Fruit fly (Drosophila melanogaster) whole organism, embryonic: ENCODE results near the gene CG13247.

Experiments
- C15 ChIP-seq: fragments of 200-800 bp; sonication (Bioruptor generic); IDR thresholded peaks from 3 replicates; pipeline ENCODE4 v1.3.6; 2022; ENCODE audit warnings: missing biosample characterization, missing genetic modification characterization
- CG10431 ChIP-seq: fragments of 200-800 bp; sonication (Bioruptor generic); optimal IDR thresholded peaks from 3 replicates; lab custom pipeline; 2018; ENCODE audit warnings: missing biosample characterization, mild to moderate bottlenecking, missing genetic modification characterization
- CG11093 ChIP-seq: fragments of 200-800 bp; sonication (Bioruptor generic); IDR thresholded peaks from 3 replicates; pipeline ENCODE4 v1.3.6; 2022; ENCODE audit warnings: missing biosample characterization, missing genetic modification characterization
- CG12155 ChIP-seq: fragments of 200-800 bp; sonication (Bioruptor generic); optimal IDR thresholded peaks from 3 replicates; lab custom pipeline; 2016; ENCODE audit warnings: missing biosample characterization, missing genetic modification characterization
- CG12769 ChIP-seq: fragments of 200-800 bp; sonication (Bioruptor generic); optimal IDR thresholded peaks from 2 replicates; lab custom pipeline; 2019; ENCODE audit warnings: missing biosample characterization, mild to moderate bottlenecking, missing genetic modification characterization, moderate library complexity
- CG13424 ChIP-seq: fragments of 200-800 bp; sonication (Bioruptor generic); optimal IDR thresholded peaks from 2 replicates; lab custom pipeline; 2019; ENCODE audit warnings: missing biosample characterization, mild to moderate bottlenecking, missing genetic modification characterization, moderate library complexity
- CG15073 ChIP-seq: fragments of 200-800 bp; sonication (Bioruptor generic); optimal IDR thresholded peaks from 2 replicates; lab custom pipeline; 2016; ENCODE audit warnings: missing biosample characterization, missing genetic modification characterization
- CG15514 ChIP-seq: fragments of 200-800 bp; sonication (Bioruptor generic); optimal IDR thresholded peaks from 3 replicates; lab custom pipeline; 2017; ENCODE audit warnings: missing biosample characterization, missing genetic modification characterization, mild to moderate bottlenecking, moderate library complexity, missing genetic modification reagents
- CG15601 ChIP-seq: fragments of 200-800 bp; sonication (Bioruptor generic); optimal IDR thresholded peaks from 3 replicates; lab custom pipeline; 2019; ENCODE audit warnings: missing biosample characterization, mild to moderate bottlenecking, missing genetic modification characterization, moderate library complexity
- CG2116 ChIP-seq: fragments of 200-800 bp; sonication (Bioruptor generic); optimal IDR thresholded peaks from 3 replicates; lab custom pipeline; 2018; ENCODE audit warnings: missing biosample characterization, mild to moderate bottlenecking, missing genetic modification characterization
- CG2120 ChIP-seq: fragments of 200-800 bp; sonication (Bioruptor generic); optimal IDR thresholded peaks from 3 replicates; lab custom pipeline; 2016; ENCODE audit warnings: missing biosample characterization, missing genetic modification characterization
- CG3163 ChIP-seq: fragments of 200-800 bp; sonication (Bioruptor generic); optimal IDR thresholded peaks from 3 replicates; lab custom pipeline; 2016; ENCODE audit warnings: missing biosample characterization, missing genetic modification characterization
- CG34422 ChIP-seq: fragments of 200-800 bp; sonication (Bioruptor generic); IDR thresholded peaks from 3 replicates; pipeline ENCODE4 v1.3.6; 2022; ENCODE audit warnings: missing biosample characterization, missing genetic modification characterization
- CG3726 ChIP-seq: fragments of 200-800 bp; sonication (Bioruptor generic); IDR thresholded peaks from 3 replicates; pipeline ENCODE4, ENCODE4 v1.3.6; 2022; ENCODE audit warnings: missing biosample characterization, missing genetic modification characterization
- CG4360 ChIP-seq: fragments of 200-800 bp; sonication (Bioruptor generic); IDR thresholded peaks from 2 replicates; pipeline ENCODE4 v1.3.6; 2022; ENCODE audit warnings: missing biosample characterization, missing genetic modification characterization
- CG4617 ChIP-seq: fragments of 200-800 bp; sonication (Bioruptor generic); optimal IDR thresholded peaks from 3 replicates; lab custom pipeline; 2016; ENCODE audit warnings: missing biosample characterization, missing genetic modification characterization, borderline replicate concordance
- CG5245 ChIP-seq: fragments of 200-800 bp; sonication (Bioruptor generic); optimal IDR thresholded peaks from 3 replicates; lab custom pipeline; 2016; ENCODE audit warnings: missing biosample characterization, missing genetic modification characterization
- CG6813 ChIP-seq: fragments of 200-800 bp; sonication (Bioruptor generic); optimal IDR thresholded peaks from 2 replicates; lab custom pipeline; 2017; ENCODE audit warnings: missing biosample characterization, missing genetic modification characterization, mild to moderate bottlenecking, moderate library complexity, missing genetic modification reagents
- CHES-1-like ChIP-seq: fragments of 200-800 bp; sonication (Bioruptor generic); optimal IDR thresholded peaks from 2 replicates; lab custom pipeline; 2016; ENCODE audit warnings: missing biosample characterization, missing genetic modification characterization
- Camta ChIP-seq: fragments of 200-800 bp; sonication (Bioruptor generic); optimal IDR thresholded peaks from 2 replicates; lab custom pipeline; 2016; ENCODE audit warnings: missing biosample characterization, missing genetic modification characterization
- CkIIα-i1 ChIP-seq: fragments of 200-800 bp; sonication (Bioruptor generic); IDR thresholded peaks from 2 replicates; pipeline ENCODE4 v1.3.6; 2022; ENCODE audit warnings: missing biosample characterization, missing genetic modification characterization
- CrebB ChIP-seq: fragments of 200-800 bp; sonication (Bioruptor generic); optimal IDR thresholded peaks from 3 replicates; lab custom pipeline; 2018; ENCODE audit warnings: missing biosample characterization, mild to moderate bottlenecking, missing genetic modification characterization
- D19B ChIP-seq: fragments of 200-800 bp; sonication (Bioruptor generic); optimal IDR thresholded peaks from 2 replicates; lab custom pipeline; 2017; ENCODE audit warnings: missing biosample characterization, mild to moderate bottlenecking, missing genetic modification characterization
- Dip3 ChIP-seq: fragments of 200-800 bp; sonication (Bioruptor generic); optimal IDR thresholded peaks from 3 replicates; lab custom pipeline; 2016; ENCODE audit warnings: missing biosample characterization, missing genetic modification characterization
- Dll ChIP-seq: fragments of 200-800 bp; sonication (Bioruptor generic); IDR thresholded peaks from 4 replicates; pipeline ENCODE4 v1.3.6; 2022; ENCODE audit warnings: missing biosample characterization, missing genetic modification characterization; ENCODE audit not compliant: partially characterized antibody
- Doc2 ChIP-seq: fragments of 200-800 bp; sonication (Bioruptor generic); IDR thresholded peaks from 2 replicates; pipeline ENCODE4 v1.3.6; 2022; ENCODE audit warnings: missing biosample characterization, missing genetic modification characterization
- Doc3 ChIP-seq: fragments of 200-800 bp; sonication (Bioruptor generic); IDR thresholded peaks from 3 replicates; pipeline ENCODE4 v1.3.6; 2022; ENCODE audit warnings: missing biosample characterization, missing genetic modification characterization; ENCODE audit not compliant: partially characterized antibody
- Elba2 ChIP-seq: fragments of 200-800 bp; sonication (Bioruptor generic); optimal IDR thresholded peaks from 3 replicates; lab custom pipeline; 2016; ENCODE audit warnings: missing biosample characterization, missing genetic modification characterization
- Ets97D ChIP-seq: fragments of 200-800 bp; sonication (Bioruptor generic); optimal IDR thresholded peaks from 3 replicates; lab custom pipeline; 2016; ENCODE audit warnings: missing biosample characterization, missing genetic modification characterization
- Gug ChIP-seq: fragments of 200-800 bp; sonication (Bioruptor generic); IDR thresholded peaks from 4 replicates; pipeline ENCODE4 v1.3.6; 2022; ENCODE audit warnings: missing biosample characterization, missing genetic modification characterization
- HLHmδ ChIP-seq: fragments of 200-800 bp; sonication (Bioruptor generic); optimal IDR thresholded peaks from 2 replicates; lab custom pipeline; 2018; ENCODE audit warnings: missing biosample characterization, mild to moderate bottlenecking, missing genetic modification characterization, moderate library complexity
- HmgD ChIP-seq: fragments of 200-800 bp; sonication (Bioruptor generic); optimal IDR thresholded peaks from 3 replicates; lab custom pipeline; 2016; ENCODE audit warnings: missing biosample characterization, missing genetic modification characterization
- Sin3A ChIP-seq: fragments of >200 bp; optimal IDR thresholded peaks from 2 replicates; lab custom pipeline; 2018
- TFAM ChIP-seq: fragments of 200-800 bp; sonication (Bioruptor generic); optimal IDR thresholded peaks from 2 replicates; lab custom pipeline; 2017; ENCODE audit warnings: missing biosample characterization, missing genetic modification characterization, inconsistent platforms
- Taf1 ChIP-seq: fragments of 200-800 bp; sonication (Bioruptor generic); IDR thresholded peaks from 2 replicates; pipeline ENCODE4 v1.3.6; 2022; ENCODE audit warnings: missing biosample characterization, missing genetic modification characterization
- br ChIP-seq: fragments of >200 bp; optimal IDR thresholded peaks from 2 replicates; lab custom pipeline; 2017
- crol ChIP-seq: fragments of 200-800 bp; sonication (Bioruptor generic); IDR thresholded peaks from 2 replicates; pipeline ENCODE4 v1.3.6; 2022; ENCODE audit warnings: missing biosample characterization, missing genetic modification characterization
- dan ChIP-seq: fragments of 200-800 bp; sonication (Bioruptor generic); IDR thresholded peaks from 2 replicates; pipeline ENCODE4 v1.3.6; 2022; ENCODE audit warnings: missing biosample characterization, missing genetic modification characterization
- grau ChIP-seq: fragments of 200-800 bp; optimal IDR thresholded peaks from 3 replicates; lab custom pipeline; 2019; ENCODE audit warnings: missing biosample characterization, mild to moderate bottlenecking, missing genetic modification characterization, moderate library complexity
- grn ChIP-seq: fragments of 200-800 bp; sonication (Bioruptor generic); optimal IDR thresholded peaks from 3 replicates; lab custom pipeline; 2017; ENCODE audit warnings: missing biosample characterization, missing genetic modification characterization
- hkb ChIP-seq, 2 experiments: fragments of 200-800 bp in 1 of 2; fragments of >200 bp in 1 of 2; sonication (Bioruptor generic) in 1 of 2; IDR thresholded peaks in 1 of 2; optimal IDR thresholded peaks in 1 of 2; 2 replicates each; pipeline versions ENCODE4 v1.3.6 to Lab custom; 2017 to 2022; ENCODE audit warnings: missing biosample characterization in 1 of 2, missing genetic modification characterization in 1 of 2
- inv ChIP-seq: fragments of 200-800 bp; sonication (Bioruptor generic); IDR thresholded peaks from 2 replicates; pipeline ENCODE4 v1.3.6; 2022; ENCODE audit warnings: missing biosample characterization, missing genetic modification characterization; ENCODE audit not compliant: partially characterized antibody
- jumu ChIP-seq: fragments of 200-800 bp; sonication (Bioruptor generic); optimal IDR thresholded peaks from 3 replicates; lab custom pipeline; 2016; ENCODE audit warnings: missing biosample characterization, missing genetic modification characterization
- kay ChIP-seq: fragments of 200-800 bp; sonication (Bioruptor generic); optimal IDR thresholded peaks from 2 replicates; lab custom pipeline; 2016; ENCODE audit warnings: missing biosample characterization, missing genetic modification characterization
- lov ChIP-seq, 2 experiments: fragments of 200-800 bp in 1 of 2; fragments of >200 bp in 1 of 2; sonication (Bioruptor generic) in 1 of 2; IDR thresholded peaks in 1 of 2; optimal IDR thresholded peaks in 1 of 2; 2 replicates in 1 of 2; 3 replicates in 1 of 2; pipeline versions ENCODE4 v1.3.6 to Lab custom; 2017 to 2022; ENCODE audit warnings: missing biosample characterization in 1 of 2, missing genetic modification characterization in 1 of 2
- mam ChIP-seq: fragments of 200-800 bp; sonication (Bioruptor generic); optimal IDR thresholded peaks from 3 replicates; lab custom pipeline; 2016; ENCODE audit warnings: missing biosample characterization, missing genetic modification characterization
- mirr ChIP-seq: fragments of 200-800 bp; sonication (Bioruptor generic); optimal IDR thresholded peaks from 3 replicates; lab custom pipeline; 2018; ENCODE audit warnings: missing biosample characterization, mild to moderate bottlenecking, missing genetic modification characterization
- salm ChIP-seq: fragments of 200-800 bp; sonication (Bioruptor generic); optimal IDR thresholded peaks from 2 replicates; lab custom pipeline; 2018; ENCODE audit warnings: missing biosample characterization, mild to moderate bottlenecking, missing genetic modification characterization
- ssp ChIP-seq: fragments of 200-800 bp; sonication (Bioruptor generic); IDR thresholded peaks from 2 replicates; pipeline ENCODE4 v1.3.6; 2022; ENCODE audit warnings: missing biosample characterization, missing genetic modification characterization
- stc ChIP-seq: fragments of 200-800 bp; sonication (Bioruptor generic); IDR thresholded peaks from 2 replicates; pipeline ENCODE4 v1.3.6; 2022; ENCODE audit warnings: missing biosample characterization, missing genetic modification characterization
- vfl ChIP-seq: fragments of 200-800 bp; sonication (Bioruptor generic); optimal IDR thresholded peaks from 2 replicates; lab custom pipeline; 2016; ENCODE audit warnings: missing biosample characterization, missing genetic modification characterization
- zfh2 ChIP-seq: fragments of 200-800 bp; sonication (Bioruptor generic); optimal IDR thresholded peaks from 2 replicates; lab custom pipeline; 2016; ENCODE audit warnings: missing biosample characterization, missing genetic modification characterization

CG13247 gene

dm6 chr3L:20356613-20357012, 13.5 kb upstream of the CG13247 start, which contains the start of gene kin17 (continued):
- TF ChIP-seq CG3726 (GFP tag; lab: Robert Waterston, UW): no peak
- TF ChIP-seq CG11093 (GFP tag; lab: Robert Waterston, UW): no peak
- TF ChIP-seq br (lab: Kevin White, UChicago): no peak
- TF ChIP-seq ssp (GFP tag; lab: Robert Waterston, UW): no peak
- no peak for TF ChIP-seq CG4360 (GFP tag; lab: Robert Waterston, UW)
- no peak for TF ChIP-seq D19B (GFP tag; lab: Kevin White, UChicago)
- TF ChIP-seq Camta: no peak
- TF ChIP-seq mirr (GFP tag; lab: Kevin White, UChicago): no peak
- TF ChIP-seq Gug: no peak
- no peak for TF ChIP-seq CrebB (tag; lab: Kevin White, UChicago)
- TF ChIP-seq CG3163 (GFP tag; lab: Kevin White, UChicago): no peak
- TF ChIP-seq HmgD (GFP tag; lab: Kevin White, UChicago): no peak
- no peak for TF ChIP-seq CG2120 (GFP tag; lab: Kevin White, UChicago)
- TF ChIP-seq zfh2 (GFP tag; lab: Kevin White, UChicago): no peak
- no peak for TF ChIP-seq kay
- no peak for TF ChIP-seq salm (tag; lab: Kevin White, UChicago)
- no peak for TF ChIP-seq HLHmδ (GFP tag; lab: Kevin White, UChicago)
- TF ChIP-seq Taf1 (GFP tag; lab: Robert Waterston, UW): no peak
- no peak for TF ChIP-seq CG34422 (GFP tag; lab: Robert Waterston, UW)
- no peak for TF ChIP-seq grn (GFP tag; lab: Kevin White, UChicago)
- no peak for TF ChIP-seq jumu
- no peak for TF ChIP-seq CG15601 (tag; lab: Kevin White, UChicago)
- TF ChIP-seq Elba2 (GFP tag; lab: Kevin White, UChicago): peak; percentile 57
- TF ChIP-seq CG10431 (GFP tag; lab: Kevin White, UChicago): no peak
- no peak for TF ChIP-seq Sin3A (lab: Kevin White, UChicago)
- TF ChIP-seq Dll (GFP tag; lab: Robert Waterston, UW): peak; percentile 76; the same call in 3 of the 4 replicates
- no peak for TF ChIP-seq CG15073 (GFP tag; lab: Kevin White, UChicago)
- no peak for TF ChIP-seq mam (GFP tag; lab: Kevin White, UChicago)
- no peak for TF ChIP-seq vfl
- no peak for TF ChIP-seq CG13424 (tag; lab: Kevin White, UChicago)
- peak; percentile 39; the same call in 1 of the 2 replicates for TF ChIP-seq inv (GFP tag; lab: Robert Waterston, UW)
- TF ChIP-seq CHES-1-like (GFP tag; lab: Kevin White, UChicago): no peak
- no peak for TF ChIP-seq Dip3 (GFP tag; lab: Kevin White, UChicago)
- TF ChIP-seq hkb (optimal IDR thresholded peaks at IDR 0.05; lab: Kevin White, UChicago): no peak
- TF ChIP-seq hkb (GFP tag; IDR thresholded peaks at IDR 0.05; lab: Robert Waterston, UW): no peak
- no peak for TF ChIP-seq crol (GFP tag; lab: Robert Waterston, UW)
- TF ChIP-seq CG12155: no peak
- TF ChIP-seq Doc2: no peak
- no peak for TF ChIP-seq dan (GFP tag; lab: Robert Waterston, UW)
- no peak for TF ChIP-seq CG6813 (GFP tag; lab: Kevin White, UChicago)
- no peak for TF ChIP-seq grau (tag; lab: Kevin White, UChicago)
- TF ChIP-seq CkIIα-i1 (GFP tag; lab: Robert Waterston, UW): no peak
- TF ChIP-seq CG15514: no peak
- TF ChIP-seq CG2116 (GFP tag; lab: Kevin White, UChicago): peak; percentile 2
- no peak for TF ChIP-seq CG5245 (GFP tag; lab: Kevin White, UChicago)
- TF ChIP-seq C15 (GFP tag; lab: Robert Waterston, UW): no peak
- peak; percentile 68 for TF ChIP-seq CG4617
- peak; percentile 1 for TF ChIP-seq Ets97D (GFP tag; lab: Kevin White, UChicago)
- TF ChIP-seq TFAM (GFP tag; lab: Kevin White, UChicago): no peak
- no peak for TF ChIP-seq lov (optimal IDR thresholded peaks at IDR 0.05; lab: Kevin White, UChicago)
- no peak for TF ChIP-seq lov (GFP tag; IDR thresholded peaks at IDR 0.05; lab: Robert Waterston, UW)
- TF ChIP-seq stc (GFP tag; lab: Robert Waterston, UW): no peak
- peak; percentile 45; the same call in 1 of the 3 replicates for TF ChIP-seq Doc3 (GFP tag; lab: Robert Waterston, UW)
- TF ChIP-seq CG12769 (tag; lab: Kevin White, UChicago): no peak
